Fruit fly (Drosophila melanogaster) whole organism, embryonic: ENCODE results near the gene CG15536.

ENCODE experiments used
- Drgx ChIP-seq: fragments of 200-800 bp; sonication (Bioruptor generic); IDR thresholded peaks from 2 replicates; pipeline ENCODE4 v1.3.6; 2022; ENCODE audit warnings: missing biosample characterization, missing genetic modification characterization
- Fer1 ChIP-seq: fragments of 200-800 bp; sonication (Bioruptor generic); optimal IDR thresholded peaks from 2 replicates; lab custom pipeline; 2017; ENCODE audit warnings: missing biosample characterization, mild to moderate bottlenecking, missing genetic modification characterization

DNA sequence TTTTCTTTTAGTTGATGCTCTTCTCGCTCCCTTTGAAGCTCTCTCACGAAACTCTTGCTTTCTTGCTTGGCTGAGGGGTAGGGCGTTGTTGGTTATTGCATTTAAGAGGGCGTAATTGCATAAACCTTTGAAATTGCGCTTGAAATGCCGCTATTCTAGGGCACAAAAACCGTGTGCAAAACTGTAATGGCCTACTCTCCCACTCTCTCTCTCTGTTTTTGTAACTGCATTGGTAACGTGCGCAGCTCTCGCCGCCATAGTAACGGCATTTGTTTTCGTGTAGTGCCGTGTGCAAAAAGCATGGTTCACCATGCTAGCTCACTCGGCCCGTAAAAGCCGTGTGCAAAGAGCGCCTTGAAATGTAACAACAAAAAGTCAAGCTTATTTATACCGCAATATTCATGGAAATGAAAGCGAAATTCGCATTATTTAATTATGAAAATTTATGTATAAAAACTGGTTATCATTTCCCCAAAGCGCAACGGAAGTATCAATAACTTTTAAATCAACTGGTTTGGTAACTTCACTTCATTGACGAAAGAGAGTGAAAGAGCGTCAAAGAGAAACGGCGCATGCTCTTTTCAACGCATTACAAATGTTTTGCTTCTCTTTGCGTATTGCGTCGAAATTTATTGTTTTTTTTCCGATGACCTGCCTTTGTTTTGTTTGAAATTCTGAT lies 38.1 kb downstream of the CG15536 start:
- TF ChIP-seq Drgx (GFP tag; lab: Robert Waterston, UW) = no peak
- peak; percentile 30 for TF ChIP-seq Fer1 (GFP tag; lab: Kevin White, UChicago)
